Comparison of ENCODE assay signal across 1 fruit fly cellular context in genomic region chrX:7979202-7979601, dm6.
TF ChIP-seq lines count a peak whose summit lies in the region.

No protein-coding gene starts in this region.

TF ChIP-seq in whole organism, prepupa, 60 proteins besides CTCF, POLR2A, EP300 and RAD21 (continued from another document):
- TF ChIP-seq CG11294 (GFP tag; IDR thresholded peaks at IDR 0.05; lab: Robert Waterston, UW) (no peak), CG11902 (GFP tag; optimal IDR thresholded peaks at IDR 0.05; lab: Kevin White, UChicago) (no peak), fd59A (GFP tag; optimal IDR thresholded peaks at IDR 0.05; lab: Kevin White, UChicago) (peak; percentile 3), pdm3 (GFP tag; optimal IDR thresholded peaks at IDR 0.05; lab: Kevin White, UChicago) (peak; percentile 31), CG6163 (GFP tag; IDR thresholded peaks at IDR 0.05; lab: Robert Waterston, UW) (no peak), Eip93F (GFP tag; optimal IDR thresholded peaks at IDR 0.05; lab: Kevin White, UChicago) (no peak), CG1621 (tag; optimal IDR thresholded peaks at IDR 0.05; lab: Kevin White, UChicago) (peak; percentile 14), CG3919 (GFP tag; optimal IDR thresholded peaks at IDR 0.05; lab: Kevin White, UChicago) (peak; percentile 35), cyc (GFP tag; optimal IDR thresholded peaks at IDR 0.05; lab: Kevin White, UChicago) (no peak), acj6 (GFP tag; optimal IDR thresholded peaks at IDR 0.05; lab: Kevin White, UChicago) (peak; percentile 36), CG16779 (tag; optimal IDR thresholded peaks at IDR 0.05; lab: Kevin White, UChicago) (no peak), achi (GFP tag; optimal IDR thresholded peaks at IDR 0.05; lab: Kevin White, UChicago) (peak; percentile 47), CG9139 (GFP tag; optimal IDR thresholded peaks at IDR 0.05; lab: Kevin White, UChicago) (no peak)
